Worm (Caenorhabditis elegans) whole organism, L1 larva: ENCODE results near the gene T07F12.1.

Experiments used
- C04F5.9 ChIP-seq: sonication (generic microtip); optimal IDR thresholded peaks from 2 replicates; lab custom pipeline; 2016; ENCODE audit warnings: missing genetic modification characterization, missing compliant biosample characterization
- C16A3.4 ChIP-seq: fragments of 150-350 bp; optimal IDR thresholded peaks from 2 replicates; lab custom pipeline; 2014; ENCODE audit warnings: missing biosample characterization, missing genetic modification characterization
- C34B4.2 ChIP-seq: sonication (generic microtip); optimal IDR thresholded peaks from 2 replicates; lab custom pipeline; 2017; ENCODE audit warnings: mild to moderate bottlenecking, missing genetic modification characterization, missing compliant biosample characterization
- aha-1 ChIP-seq: fragments of 150-350 bp; optimal IDR thresholded peaks from 2 replicates; lab custom pipeline; 2014; ENCODE audit warnings: missing biosample characterization, missing genetic modification characterization
- ama-1 ChIP-seq: fragments of 150-350 bp; optimal IDR thresholded peaks from 2 replicates; lab custom pipeline; 2014
- ceh-8 ChIP-seq: fragments of 200-800 bp; sonication (Bioruptor generic); optimal IDR thresholded peaks from 2 replicates; lab custom pipeline; 2018; ENCODE audit warnings: mild to moderate bottlenecking, missing genetic modification characterization, moderate library complexity, missing compliant biosample characterization
- ces-1 ChIP-seq: fragments of 150-350 bp; optimal IDR thresholded peaks from 2 replicates; lab custom pipeline; 2014; ENCODE audit warnings: missing biosample characterization, missing genetic modification reagents, missing genetic modification characterization
- dpl-1 ChIP-seq, 3 experiments: fragments of 150-350 bp in 2 of 3; sonication (generic microtip) in 1 of 3; optimal IDR thresholded peaks; 2 replicates each; lab custom pipeline; 2014 to 2017; ENCODE audit warnings: missing biosample characterization in 3 of 3, missing genetic modification characterization in 3 of 3, missing genetic modification reagents in 3 of 3
- egl-13 ChIP-seq: sonication (generic microtip); optimal IDR thresholded peaks from 2 replicates; lab custom pipeline; 2016; ENCODE audit warnings: missing genotype, missing genetic modification reagents, missing genetic modification characterization, missing compliant biosample characterization
- egl-27 ChIP-seq, 2 experiments: fragments of 150-350 bp in 1 of 2; sonication (generic microtip); optimal IDR thresholded peaks; 3 replicates each; lab custom pipeline; 2017 to 2018; ENCODE audit warnings: missing biosample characterization in 2 of 2, missing genetic modification characterization in 2 of 2, missing genetic modification reagents in 2 of 2
- elt-2 ChIP-seq: sonication (generic microtip); optimal IDR thresholded peaks from 2 replicates; lab custom pipeline; 2016; ENCODE audit warnings: missing genetic modification characterization, mild to moderate bottlenecking, inconsistent platforms, missing compliant biosample characterization, missing genetic modification reagents
- elt-3 ChIP-seq, 6 experiments: fragments of 150-350 bp in 1 of 6; sonication (generic microtip); optimal IDR thresholded peaks; 2 replicates each; lab custom pipeline; 2017 to 2018; ENCODE audit warnings: missing biosample characterization in 6 of 6, missing genetic modification characterization in 6 of 6, inconsistent platforms in 1 of 6
- fkh-10 ChIP-seq: sonication (generic microtip); optimal IDR thresholded peaks from 2 replicates; lab custom pipeline; 2017; ENCODE audit warnings: missing biosample characterization, missing genetic modification reagents, missing genetic modification characterization
- fkh-4 ChIP-seq: sonication (generic microtip); optimal IDR thresholded peaks from 2 replicates; lab custom pipeline; 2016; ENCODE audit warnings: missing compliant biosample characterization, missing genetic modification characterization, borderline replicate concordance
- fkh-8 ChIP-seq: sonication (generic microtip); optimal IDR thresholded peaks from 2 replicates; lab custom pipeline; 2016; ENCODE audit warnings: mild to moderate bottlenecking, missing genetic modification characterization, missing compliant biosample characterization
- hlh-4 ChIP-seq: sonication (generic microtip); optimal IDR thresholded peaks from 2 replicates; lab custom pipeline; 2016; ENCODE audit warnings: mild to moderate bottlenecking, missing genetic modification characterization, missing compliant biosample characterization
- isw-1 ChIP-seq: fragments of 200-800 bp; sonication (Bioruptor generic); IDR thresholded peaks from 2 replicates; pipeline ENCODE4 v1.3.6; 2022; ENCODE audit warnings: missing genetic modification characterization, missing compliant biosample characterization
- lin-14 ChIP-seq: fragments of 200-800 bp; sonication (Bioruptor generic); optimal IDR thresholded peaks from 2 replicates; lab custom pipeline; 2018; ENCODE audit warnings: mild to moderate bottlenecking, missing genetic modification characterization, moderate library complexity, missing compliant biosample characterization
- lin-15B ChIP-seq: fragments of 150-350 bp; sonication (generic microtip); optimal IDR thresholded peaks from 3 replicates; lab custom pipeline; 2014; ENCODE audit warnings: missing biosample characterization, missing genetic modification characterization
- lin-35 ChIP-seq, 2 experiments: fragments of 150-350 bp; optimal IDR thresholded peaks; 2 replicates each; lab custom pipeline; 2014; ENCODE audit warnings: missing biosample characterization in 2 of 2, missing genetic modification characterization in 2 of 2, missing genetic modification reagents in 2 of 2
- lin-39 ChIP-seq: fragments of 150-350 bp; optimal IDR thresholded peaks from 2 replicates; lab custom pipeline; 2014; ENCODE audit warnings: missing biosample characterization, missing genetic modification reagents, missing genetic modification characterization
- lir-3 ChIP-seq: sonication (generic microtip); optimal IDR thresholded peaks from 2 replicates; lab custom pipeline; 2016; ENCODE audit warnings: mild to moderate bottlenecking, missing genetic modification characterization, moderate library complexity, missing compliant biosample characterization; ENCODE audit not compliant: poor library complexity
- mdl-1 ChIP-seq, 2 experiments: fragments of 150-350 bp; optimal IDR thresholded peaks; 2 replicates each; lab custom pipeline; 2014 to 2017; ENCODE audit warnings: missing biosample characterization in 2 of 2, missing genetic modification characterization in 2 of 2, inconsistent platforms in 1 of 2
- mef-2 ChIP-seq: fragments of 150-350 bp; optimal IDR thresholded peaks from 2 replicates; lab custom pipeline; 2014; ENCODE audit warnings: missing biosample characterization, missing genetic modification characterization
- nhr-11 ChIP-seq: fragments of 150-350 bp; optimal IDR thresholded peaks from 2 replicates; lab custom pipeline; 2014; ENCODE audit warnings: missing biosample characterization, missing genetic modification characterization
- nhr-12 ChIP-seq: sonication (generic microtip); optimal IDR thresholded peaks from 2 replicates; lab custom pipeline; 2017; ENCODE audit warnings: missing biosample characterization, missing genetic modification characterization
- nhr-47 ChIP-seq: sonication (generic microtip); optimal IDR thresholded peaks from 2 replicates; lab custom pipeline; 2016; ENCODE audit warnings: mild to moderate bottlenecking, missing genetic modification characterization, moderate library complexity, missing compliant biosample characterization
- nhr-71 ChIP-seq: sonication (generic microtip); optimal IDR thresholded peaks from 2 replicates; lab custom pipeline; 2016; ENCODE audit warnings: mild to moderate bottlenecking, missing genetic modification characterization, moderate library complexity, missing compliant biosample characterization
- nhr-77 ChIP-seq: fragments of 150-350 bp; optimal IDR thresholded peaks from 2 replicates; lab custom pipeline; 2014; ENCODE audit warnings: missing biosample characterization, missing genetic modification characterization
- nhr-85 ChIP-seq: sonication (generic microtip); peaks from one replicate; lab custom pipeline; 2016; ENCODE audit warnings: missing genetic modification characterization, inconsistent platforms, missing compliant biosample characterization
- nhr-90 ChIP-seq: sonication (generic microtip); optimal IDR thresholded peaks from 2 replicates; lab custom pipeline; 2016; ENCODE audit warnings: mild to moderate bottlenecking, missing genetic modification characterization, missing compliant biosample characterization; ENCODE audit not compliant: poor library complexity
- pax-3 ChIP-seq: fragments of 200-800 bp; sonication (Bioruptor generic); optimal IDR thresholded peaks from 2 replicates; lab custom pipeline; 2018; ENCODE audit warnings: mild to moderate bottlenecking, missing genetic modification characterization, moderate library complexity, missing compliant biosample characterization
- snu-23 ChIP-seq: sonication (generic microtip); optimal IDR thresholded peaks from 2 replicates; lab custom pipeline; 2016; ENCODE audit warnings: missing genetic modification characterization, missing compliant biosample characterization
- sox-4 ChIP-seq: sonication (generic microtip); optimal IDR thresholded peaks from 2 replicates; lab custom pipeline; 2016; ENCODE audit warnings: missing genetic modification characterization, missing compliant biosample characterization
- sptf-1 ChIP-seq: fragments of 150-350 bp; optimal IDR thresholded peaks from 2 replicates; lab custom pipeline; 2014; ENCODE audit warnings: missing biosample characterization, missing genetic modification characterization
- unc-30 ChIP-seq: sonication (generic microtip); optimal IDR thresholded peaks from 2 replicates; lab custom pipeline; 2017; ENCODE audit warnings: missing biosample characterization, missing genetic modification characterization
- unc-62 ChIP-seq: fragments of 150-350 bp; optimal IDR thresholded peaks from 2 replicates; lab custom pipeline; 2014; ENCODE audit warnings: missing biosample characterization, missing genetic modification reagents, missing genetic modification characterization
- unc-98 ChIP-seq: fragments of 200-800 bp; sonication (Bioruptor generic); IDR thresholded peaks from 2 replicates; pipeline ENCODE4 v1.3.6; 2022; ENCODE audit warnings: missing genetic modification characterization, missing compliant biosample characterization
- vab-15 ChIP-seq: sonication (generic microtip); optimal IDR thresholded peaks from 2 replicates; lab custom pipeline; 2017; ENCODE audit warnings: missing genotype, mild to moderate bottlenecking, missing genetic modification characterization, missing compliant biosample characterization
- ztf-4 ChIP-seq: fragments of 150-350 bp; optimal IDR thresholded peaks from 2 replicates; lab custom pipeline; 2014; ENCODE audit warnings: missing biosample characterization, missing genetic modification characterization

The T07F12.1 gene

DNA sequence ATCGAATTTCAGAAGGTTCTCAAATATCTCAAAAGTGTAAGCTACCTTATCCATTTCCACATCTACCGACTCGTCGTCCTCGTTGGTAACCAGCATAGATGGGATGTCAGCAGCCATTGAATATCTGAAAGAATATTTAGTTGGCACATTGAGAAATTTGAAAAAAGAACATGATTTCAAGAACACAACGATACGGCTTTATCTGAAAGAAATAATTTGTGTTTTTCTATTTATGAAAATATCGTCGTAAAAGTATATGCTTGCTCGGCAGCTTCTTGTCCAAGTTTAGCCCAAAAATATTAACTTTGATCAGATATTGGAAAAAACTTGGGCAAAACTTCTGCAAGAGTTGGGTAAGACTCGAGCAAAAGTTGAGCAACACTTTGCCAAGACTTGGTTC is 6.8 kb downstream of the T07F12.1 start, which contains the start of gene T07F12.4:
T07F12.4 (minus strand) TSS at position 130 of the 400 bp plus-strand sequence.
- TF ChIP-seq unc-30 (tag; lab: Kevin White, UChicago) (no peak), nhr-85 (no peak), fkh-4 (tag; lab: Kevin White, UChicago) (no peak)

DNA sequence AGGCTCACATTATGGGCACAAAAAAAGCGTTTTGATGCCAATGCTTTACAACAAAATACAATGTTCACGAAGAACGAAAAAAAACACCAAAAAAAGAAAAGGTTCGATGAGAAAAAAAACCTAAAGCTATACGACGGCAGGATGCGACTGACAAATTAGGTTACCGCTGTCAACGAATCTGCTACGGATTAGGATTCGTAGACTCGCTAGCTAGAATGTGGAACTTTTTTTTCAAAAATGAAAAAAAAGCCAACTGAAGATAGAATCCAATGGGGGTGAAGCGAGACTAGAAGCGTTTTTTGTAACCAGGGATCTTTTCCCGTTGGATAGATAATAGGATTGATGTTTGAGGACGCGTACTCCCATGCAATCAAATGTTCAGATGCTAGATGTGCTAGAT is 8.1 kb downstream of the T07F12.1 start:
- TF ChIP-seq sptf-1 (tag; lab: Kevin White, UChicago), result no peak
- TF ChIP-seq lin-35 (GFP tag; optimal IDR thresholded peaks at IDR 0.05; lab: Kevin White, UChicago), result no peak
- TF ChIP-seq fkh-10, result peak; percentile 73
- peak; percentile 30 for TF ChIP-seq lin-14 (GFP tag; lab: Kevin White, UChicago)
- TF ChIP-seq ceh-8 (GFP tag; lab: Kevin White, UChicago), result no peak
- TF ChIP-seq mef-2, result no peak
- no peak for TF ChIP-seq ama-1 (lab: Kevin White, UChicago)
- no peak for TF ChIP-seq lin-39 (tag; lab: Kevin White, UChicago)
- no peak for TF ChIP-seq nhr-12
- no peak for TF ChIP-seq egl-27 (tag; optimal IDR thresholded peaks at IDR 0.05; lab: Kevin White, UChicago)
- no peak for TF ChIP-seq C04F5.9 (tag; lab: Kevin White, UChicago)
- no peak for TF ChIP-seq nhr-77
- TF ChIP-seq nhr-90 (tag; lab: Kevin White, UChicago), result no peak
- no peak for TF ChIP-seq unc-62 (GFP tag; lab: Kevin White, UChicago)
- TF ChIP-seq ces-1 (GFP tag; lab: Kevin White, UChicago), result peak; percentile 7
- TF ChIP-seq unc-98, result no peak
- no peak for TF ChIP-seq pax-3 (tag; lab: Kevin White, UChicago)
- TF ChIP-seq isw-1, result no peak
- TF ChIP-seq, all 84 proteins: peak for 3

DNA sequence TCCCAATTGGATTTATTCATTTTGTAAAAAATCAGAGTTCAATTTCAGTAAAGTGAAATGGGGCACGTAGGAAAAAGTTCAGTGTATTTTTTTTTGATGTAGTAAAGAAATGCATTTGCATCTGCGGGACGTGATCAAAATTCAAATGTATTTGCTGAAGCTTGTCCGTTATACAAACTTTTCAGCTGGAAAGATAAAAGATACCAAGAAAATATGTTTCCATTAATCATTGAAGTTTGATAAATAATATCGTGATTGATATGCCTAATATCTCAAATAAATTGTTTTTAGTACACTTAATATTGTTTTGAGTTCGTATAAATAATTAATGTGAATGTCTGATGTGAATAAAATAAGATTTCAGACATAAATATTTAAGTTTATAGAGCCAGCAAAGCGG is 8.5 kb downstream of the T07F12.1 start:
- TF ChIP-seq nhr-71 (tag; lab: Kevin White, UChicago), result peak; percentile 25
- TF ChIP-seq fkh-10, result no peak
- peak; percentile 61 for TF ChIP-seq fkh-8 (tag; lab: Kevin White, UChicago)
- no peak for TF ChIP-seq ztf-4 (tag; lab: Kevin White, UChicago)
- TF ChIP-seq hlh-4 (tag; lab: Kevin White, UChicago), result peak; percentile 74
- no peak for TF ChIP-seq ceh-8 (GFP tag; lab: Kevin White, UChicago)
- TF ChIP-seq, all 84 proteins: peak for 3

DNA sequence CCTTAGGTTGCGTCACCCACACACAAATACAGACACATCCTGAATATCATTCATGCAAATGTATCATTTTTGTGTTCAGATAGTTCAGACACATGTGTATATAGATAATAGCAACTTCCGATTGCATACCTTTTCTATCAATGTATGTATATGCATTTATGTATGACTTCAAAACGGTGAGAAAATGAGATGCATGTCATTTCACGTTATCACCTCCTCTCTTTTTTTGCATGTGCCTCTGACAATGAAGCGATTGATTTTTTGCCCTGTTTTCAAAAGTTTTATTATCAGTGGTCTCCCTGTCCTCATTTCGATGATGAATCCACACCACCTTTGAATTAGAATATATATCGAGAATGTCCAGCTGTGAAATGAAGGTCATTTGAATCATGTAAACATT is 11.9 kb downstream of the T07F12.1 start, which contains the start of gene K05B2.2:
K05B2.2 (plus strand) TSS at position 278 of the 400 bp plus-strand sequence.
- no peak for TF ChIP-seq C16A3.4 (tag; lab: Kevin White, UChicago)
- TF ChIP-seq lin-14 (GFP tag; lab: Kevin White, UChicago), result peak; percentile 12
- TF ChIP-seq elt-2, result peak; percentile 68
- TF ChIP-seq nhr-85, result peak; percentile 70

DNA sequence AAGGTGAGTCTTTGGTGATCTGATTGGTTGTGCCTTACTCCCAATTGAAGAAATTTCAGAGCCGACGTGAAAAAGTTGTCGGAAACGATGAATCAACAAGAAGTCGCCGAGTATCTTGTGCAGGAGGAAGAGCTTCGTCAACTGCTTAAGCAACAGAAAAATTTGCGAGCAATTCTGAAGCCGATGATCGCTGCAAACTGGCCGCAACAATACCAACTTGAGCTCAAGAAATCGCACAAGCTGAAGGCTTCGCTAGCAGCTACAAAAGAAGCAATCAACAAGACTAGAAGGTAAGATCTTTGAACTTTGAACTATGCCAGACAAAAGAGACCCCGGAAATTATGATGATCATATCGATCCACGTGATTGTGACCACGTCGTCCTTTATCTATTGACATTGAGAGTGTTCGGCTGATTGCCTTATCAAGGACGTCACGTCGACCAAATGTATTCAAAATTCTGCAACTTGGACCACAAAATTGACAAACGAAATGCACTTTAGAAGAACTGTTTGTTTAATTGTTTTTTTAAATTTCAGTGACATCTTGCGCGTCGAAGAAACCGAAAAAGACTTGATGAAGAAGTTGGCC is 17.5 kb downstream of the T07F12.1 start:
- TF ChIP-seq egl-13 (tag; lab: Kevin White, UChicago), result no peak
- no peak for TF ChIP-seq sox-4
- TF ChIP-seq dpl-1 (GFP tag; optimal IDR thresholded peaks at IDR 0.05; lab: Kevin White, UChicago), result no peak
- TF ChIP-seq C16A3.4 (tag; lab: Kevin White, UChicago), result no peak
- no peak for TF ChIP-seq vab-15
- TF ChIP-seq lin-15B (tag; lab: Kevin White, UChicago), result no peak
- no peak for TF ChIP-seq nhr-90 (tag; lab: Kevin White, UChicago)
- TF ChIP-seq elt-2, result peak; percentile 3
- no peak for TF ChIP-seq aha-1 (tag; lab: Kevin White, UChicago)
- no peak for TF ChIP-seq nhr-47
- no peak for TF ChIP-seq nhr-71 (tag; lab: Kevin White, UChicago)
- no peak for TF ChIP-seq lir-3 (tag; lab: Kevin White, UChicago)
- peak in 1 of 6 experiments; percentile 51 for TF ChIP-seq elt-3 (tag; optimal IDR thresholded peaks at IDR 0.05; lab: Kevin White, UChicago)
- no peak for TF ChIP-seq mdl-1 (tag; optimal IDR thresholded peaks at IDR 0.05; lab: Kevin White, UChicago)
- TF ChIP-seq C34B4.2, result no peak
- no peak for TF ChIP-seq nhr-11 (tag; lab: Kevin White, UChicago)
- no peak for TF ChIP-seq egl-27 (tag; optimal IDR thresholded peaks at IDR 0.05; lab: Kevin White, UChicago)
- no peak for TF ChIP-seq C04F5.9 (tag; lab: Kevin White, UChicago)
- TF ChIP-seq nhr-85, result peak; percentile 61
- TF ChIP-seq ceh-8 (GFP tag; lab: Kevin White, UChicago), result no peak
- no peak for TF ChIP-seq snu-23 (GFP tag; lab: Kevin White, UChicago)
- TF ChIP-seq, all 84 proteins: peak for 3
